Worm (Caenorhabditis elegans) whole organism, L1 larva: Measurements from ENCODE around the gene F21C10.7.

Source experiments
- C04F5.9 ChIP-seq: sonication (generic microtip); optimal IDR thresholded peaks from 2 replicates; lab custom pipeline; 2016; ENCODE audit warnings: missing genetic modification characterization, missing compliant biosample characterization
- aly-2 ChIP-seq: fragments of 150-350 bp; optimal IDR thresholded peaks from 2 replicates; lab custom pipeline; 2014; ENCODE audit warnings: missing biosample characterization, missing genetic modification characterization
- dpl-1 ChIP-seq, 3 experiments: fragments of 150-350 bp in 2 of 3; sonication (generic microtip) in 1 of 3; optimal IDR thresholded peaks; 2 replicates each; lab custom pipeline; 2014 to 2017; ENCODE audit warnings: missing biosample characterization in 3 of 3, missing genetic modification characterization in 3 of 3, missing genetic modification reagents in 3 of 3
- fos-1 ChIP-seq: fragments of 150-350 bp; optimal IDR thresholded peaks from 2 replicates; lab custom pipeline; 2014; ENCODE audit warnings: missing biosample characterization, missing genetic modification characterization
- lin-13 ChIP-seq: fragments of 150-350 bp; optimal IDR thresholded peaks from 2 replicates; lab custom pipeline; 2014; ENCODE audit warnings: missing biosample characterization, missing genetic modification reagents, missing genetic modification characterization
- nhr-11 ChIP-seq: fragments of 150-350 bp; optimal IDR thresholded peaks from 2 replicates; lab custom pipeline; 2014; ENCODE audit warnings: missing biosample characterization, missing genetic modification characterization
- nhr-76 ChIP-seq: sonication (generic microtip); optimal IDR thresholded peaks from 2 replicates; lab custom pipeline; 2017; ENCODE audit warnings: missing biosample characterization, missing genetic modification characterization
- skn-1 ChIP-seq: fragments of 150-350 bp; optimal IDR thresholded peaks from 2 replicates; lab custom pipeline; 2014; ENCODE audit warnings: missing biosample characterization, missing genetic modification characterization
- snpc-4 ChIP-seq: fragments of 150-350 bp; optimal IDR thresholded peaks from 2 replicates; lab custom pipeline; 2014; ENCODE audit warnings: missing biosample characterization, missing genetic modification characterization
- sup-37 ChIP-seq: fragments of 200-800 bp; sonication (Bioruptor generic); optimal IDR thresholded peaks from 2 replicates; lab custom pipeline; 2018; ENCODE audit warnings: mild to moderate bottlenecking, missing genetic modification characterization, missing compliant biosample characterization
- unc-62 ChIP-seq: fragments of 150-350 bp; optimal IDR thresholded peaks from 2 replicates; lab custom pipeline; 2014; ENCODE audit warnings: missing biosample characterization, missing genetic modification reagents, missing genetic modification characterization
- unc-98 ChIP-seq: fragments of 200-800 bp; sonication (Bioruptor generic); IDR thresholded peaks from 2 replicates; pipeline ENCODE4 v1.3.6; 2022; ENCODE audit warnings: missing genetic modification characterization, missing compliant biosample characterization

- TF ChIP-seq unc-62 (no peak), fos-1 (tag; lab: Kevin White, UChicago) (no peak), nhr-76 (tag; lab: Kevin White, UChicago) (no peak), lin-13 (GFP tag; lab: Kevin White, UChicago) (no peak), sup-37 (no peak), snpc-4 (tag; lab: Kevin White, UChicago) (no peak), unc-98 (GFP tag; lab: Robert Waterston, UW) (no peak), dpl-1 (GFP tag; optimal IDR thresholded peaks at IDR 0.05; lab: Kevin White, UChicago) (no peak), skn-1 (no peak), nhr-11 (tag; lab: Kevin White, UChicago) (no peak), C04F5.9 (tag; lab: Kevin White, UChicago) (no peak), aly-2 (tag; lab: Kevin White, UChicago) (no peak)
Observed at ce11 chrV:9098280-9098973, 14.1 kb upstream of the F21C10.7 start, which contains the start of gene F21C10.9.
